Worm (Caenorhabditis elegans): Measurements from ENCODE around the gene pph-4.2.

DNA sequence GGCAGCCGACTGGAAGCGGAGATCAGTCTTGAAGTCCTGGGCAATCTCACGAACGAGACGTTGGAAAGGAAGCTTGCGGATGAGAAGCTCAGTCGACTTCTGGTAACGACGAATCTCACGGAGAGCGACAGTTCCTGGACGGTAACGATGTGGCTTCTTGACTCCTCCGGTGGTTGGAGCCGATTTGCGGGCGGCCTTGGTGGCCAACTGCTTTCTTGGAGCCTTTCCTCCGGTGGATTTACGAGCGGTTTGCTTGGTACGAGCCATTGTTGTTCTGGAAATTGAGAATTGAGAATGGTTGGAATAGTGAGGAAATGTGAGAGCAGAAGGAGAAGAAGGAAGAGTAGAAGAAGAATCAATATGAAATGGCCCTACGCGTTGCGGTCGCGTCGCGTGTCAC lies 9.2 kb downstream of the pph-4.2 start:
- no peak for TF ChIP-seq pha-4 (tag; optimal IDR thresholded peaks at IDR 0.05)
- no peak for TF ChIP-seq tbx-2 (tag; optimal IDR thresholded peaks at IDR 0.05)
- no peak for TF ChIP-seq nhr-237 (tag; optimal IDR thresholded peaks at IDR 0.05)
- no peak for TF ChIP-seq snpc-4 (tag; optimal IDR thresholded peaks at IDR 0.05)
- no peak for TF ChIP-seq ztf-11 (tag; optimal IDR thresholded peaks at IDR 0.05)
- TF ChIP-seq unc-62 (GFP tag; optimal IDR thresholded peaks at IDR 0.05): no peak
- TF ChIP-seq lin-39 (tag; optimal IDR thresholded peaks at IDR 0.05): no peak
- TF ChIP-seq jun-1 (tag; optimal IDR thresholded peaks at IDR 0.05): no peak
- no peak for TF ChIP-seq zag-1 (tag; optimal IDR thresholded peaks at IDR 0.05)

All from whole organism, L3 larva.